Fruit fly (Drosophila melanogaster): ENCODE measurements around the gene CG34279.

The CG34279 gene

dm6 chr3R:17409319-17409718 is 6.2 kb upstream of the CG34279 start, which contains the start of gene CG5860:
CG5860 (plus strand) TSS chr3R:17409619.
- no peak for TF ChIP-seq CG13894 (tag; optimal IDR thresholded peaks at IDR 0.05)

- no peak for TF ChIP-seq ase (GFP tag; IDR thresholded peaks at IDR 0.05)
- TF ChIP-seq CG2875 (GFP tag; optimal IDR thresholded peaks at IDR 0.05) = no peak
- no peak for TF ChIP-seq Lpt (GFP tag; optimal IDR thresholded peaks at IDR 0.05)
- no peak for TF ChIP-seq bigmax (GFP tag; optimal IDR thresholded peaks at IDR 0.05)
- TF ChIP-seq CG4730 (GFP tag; IDR thresholded peaks at IDR 0.05) = no peak
- no peak for TF ChIP-seq NfI (GFP tag; optimal IDR thresholded peaks at IDR 0.05)
- no peak for TF ChIP-seq ftz-f1 (GFP tag; optimal IDR thresholded peaks at IDR 0.05)
- TF ChIP-seq Drgx (GFP tag; IDR thresholded peaks at IDR 0.05) = no peak
- TF ChIP-seq cg (GFP tag; optimal IDR thresholded peaks at IDR 0.05) = no peak
- TF ChIP-seq CG7987 (GFP tag; optimal IDR thresholded peaks at IDR 0.05) = no peak
- no peak for TF ChIP-seq CG9437 (GFP tag; optimal IDR thresholded peaks at IDR 0.05)
- no peak for TF ChIP-seq bcd (GFP tag; optimal IDR thresholded peaks at IDR 0.05)
- no peak for TF ChIP-seq tna (GFP tag; IDR thresholded peaks at IDR 0.05; ENCODE audit: partially characterized antibody)
- TF ChIP-seq odd (GFP tag; optimal IDR thresholded peaks at IDR 0.05) = no peak
- TF ChIP-seq BEAF-32 (GFP tag; optimal IDR thresholded peaks at IDR 0.05) = no peak
- TF ChIP-seq CG16863 (GFP tag; optimal IDR thresholded peaks at IDR 0.05) = no peak
- TF ChIP-seq fd96Cb (tag; optimal IDR thresholded peaks at IDR 0.05) = no peak
- no peak for TF ChIP-seq CG6854 (GFP tag; optimal IDR thresholded peaks at IDR 0.05)
- TF ChIP-seq Deaf1 (tag; optimal IDR thresholded peaks at IDR 0.05) = no peak
- no peak for TF ChIP-seq ems (GFP tag; optimal IDR thresholded peaks at IDR 0.05)
Observed at dm6 chr3R:17407576-17407975, 4.5 kb upstream of the CG34279 start, which contains the start of gene CG17283. CG17283 (plus strand) TSS chr3R:17407876.

DNA sequence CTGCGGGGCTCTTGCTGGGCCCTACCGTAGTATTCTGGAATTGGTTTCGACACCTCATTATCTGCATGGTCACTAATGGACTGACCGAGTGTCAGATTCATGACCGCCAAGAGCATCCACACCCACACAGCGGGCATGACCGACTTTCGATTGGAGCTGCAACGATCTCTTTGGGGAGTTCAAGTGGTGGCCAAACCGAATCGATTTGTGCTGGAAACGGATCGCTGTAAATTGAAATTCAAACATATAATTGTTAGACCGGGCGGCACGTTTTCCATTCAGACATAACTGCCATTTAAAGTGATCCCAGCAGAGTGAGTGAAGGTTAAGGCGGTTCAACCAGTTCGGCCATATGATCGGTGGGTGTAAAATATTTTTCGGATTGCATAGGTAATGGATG is 3.3 kb upstream of the CG34279 start, which contains the start of the genes CG42824 and CG42798:
CG42824 (minus strand) TSS at position 101 of the 400 bp plus-strand sequence.
CG42798 (plus strand) TSS at position 268 of the 400 bp plus-strand sequence.
- TF ChIP-seq dm (GFP tag; optimal IDR thresholded peaks at IDR 0.05) (no peak), dpn (GFP tag; optimal IDR thresholded peaks at IDR 0.05) (no peak), Hmr (GFP tag; optimal IDR thresholded peaks at IDR 0.05) (no peak), CG14014 (GFP tag; IDR thresholded peaks at IDR 0.05) (no peak), CG17612 (GFP tag; IDR thresholded peaks at IDR 0.05) (no peak), pho (GFP tag; optimal IDR thresholded peaks at IDR 0.05) (no peak)

dm6 chr3R:17405009-17405408 is 1.9 kb upstream of the CG34279 start, which contains the start of gene CG42823:
CG42823 (minus strand) TSS chr3R:17405109.
- no peak for TF ChIP-seq CG2129 (GFP tag; IDR thresholded peaks at IDR 0.05; ENCODE audit: partially characterized antibody)
- no peak for TF ChIP-seq Hmr (GFP tag; optimal IDR thresholded peaks at IDR 0.05)
- no peak for TF ChIP-seq CG10565 (GFP tag; optimal IDR thresholded peaks at IDR 0.05)
- no peak for TF ChIP-seq jumu (GFP tag; optimal IDR thresholded peaks at IDR 0.05)

DNA sequence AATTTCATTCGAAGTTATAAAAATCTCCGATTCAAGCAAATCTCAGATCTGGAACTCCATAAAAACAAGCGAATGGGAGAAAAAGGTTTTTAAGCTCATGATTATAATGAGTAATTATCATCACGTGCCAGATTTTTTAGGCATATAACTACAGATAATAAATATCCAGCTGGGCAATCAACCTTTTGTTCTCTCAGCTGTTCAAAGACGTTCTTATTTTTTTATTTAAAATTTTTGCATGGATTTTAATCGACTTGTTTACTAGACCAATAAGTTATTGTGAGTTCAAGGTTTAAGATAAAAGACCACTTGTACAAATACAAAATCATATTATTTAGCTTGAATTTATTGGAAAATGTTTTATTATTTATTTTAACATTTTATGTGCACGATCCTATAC is 1.1 kb upstream of the CG34279 start:
- peak; percentile 6 for TF ChIP-seq CG2678 (tag; optimal IDR thresholded peaks at IDR 0.05)
- peak; percentile 32 for TF ChIP-seq CG2120 (GFP tag; optimal IDR thresholded peaks at IDR 0.05)
- no peak for TF ChIP-seq CG10565 (GFP tag; optimal IDR thresholded peaks at IDR 0.05)
- peak; percentile 66 for TF ChIP-seq Hmr (GFP tag; optimal IDR thresholded peaks at IDR 0.05)
- TF ChIP-seq CG4282 (GFP tag; optimal IDR thresholded peaks at IDR 0.05) = no peak
- peak; percentile 15 for TF ChIP-seq sens (GFP tag)
- TF ChIP-seq Med (GFP tag) = peak; percentile 33
- TF ChIP-seq lbe (GFP tag; optimal IDR thresholded peaks at IDR 0.05) = peak; percentile 75
- TF ChIP-seq D (optimal IDR thresholded peaks at IDR 0.05) = no peak
- no peak for TF ChIP-seq D (GFP tag; optimal IDR thresholded peaks at IDR 0.05)

Measured in whole organism, embryonic.